Worm (Caenorhabditis elegans): ENCODE measurements around the gene pals-20.

pals-20 gene

ce11 chrIII:1388274-1389058, at the start of gene pals-20:
pals-20 (minus strand) TSS chrIII:1388324.
- TF ChIP-seq elt-2 (tag; optimal IDR thresholded peaks at IDR 0.05) (peak; percentile 49), nhr-67 (tag; optimal IDR thresholded peaks at IDR 0.05) (no peak), pqm-1 (tag; optimal IDR thresholded peaks at IDR 0.05) (peak; percentile 16)

DNA sequence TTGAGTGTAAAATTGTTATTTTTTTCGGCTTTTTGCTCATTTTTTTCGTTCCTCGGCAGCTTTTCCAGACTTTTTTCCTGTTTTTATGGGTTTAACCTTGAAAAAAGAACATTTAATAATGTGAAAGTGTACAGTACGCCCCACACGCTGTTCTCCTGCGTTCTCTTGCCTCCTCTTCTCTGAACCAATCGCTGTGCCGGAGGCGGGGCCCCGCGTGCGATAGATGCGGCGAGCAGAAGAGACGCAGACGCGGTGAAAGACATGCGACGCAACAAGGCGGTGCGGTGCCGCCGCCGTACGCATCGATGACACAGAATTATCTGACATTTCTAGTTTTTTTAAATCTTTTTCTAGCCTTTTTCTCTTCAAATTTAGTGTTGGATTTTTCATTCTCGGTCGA, 48.6 kb upstream of the pals-20 start:
- TF ChIP-seq lin-39 (tag; optimal IDR thresholded peaks at IDR 0.05) (no peak), nfya-1 (tag; optimal IDR thresholded peaks at IDR 0.05; ENCODE audit: insufficient read depth) (peak; percentile 99)

DNA sequence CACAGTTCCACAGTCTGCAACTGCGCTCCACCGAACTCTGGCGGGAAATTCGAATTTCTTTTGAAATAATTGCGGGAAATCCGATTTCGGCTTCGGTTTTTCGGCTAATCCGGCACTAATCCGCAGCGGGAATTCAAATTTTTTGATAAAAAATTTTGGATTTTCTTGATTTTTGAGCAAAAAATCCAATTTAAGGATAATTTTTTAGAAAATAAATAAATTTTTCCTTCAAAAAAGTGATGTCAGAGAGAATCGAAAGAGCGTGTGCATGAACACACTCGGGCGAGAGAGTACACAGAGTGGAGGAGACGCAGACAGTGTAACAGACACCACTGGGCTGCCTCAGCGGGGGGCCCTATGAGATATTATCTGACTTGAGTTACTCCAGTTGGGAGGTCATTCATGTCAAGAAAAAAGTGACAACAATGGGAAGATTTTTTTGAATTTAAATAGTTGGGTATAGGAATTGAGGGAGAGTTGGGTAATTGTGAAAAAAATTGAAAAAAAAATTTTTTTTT, 41.9 kb upstream of the pals-20 start:
- no peak for TF ChIP-seq nhr-12 (tag; optimal IDR thresholded peaks at IDR 0.05)
- TF ChIP-seq nfya-1 (tag; optimal IDR thresholded peaks at IDR 0.05; ENCODE audit: insufficient read depth), result peak; percentile 56
- peak; percentile 49 for TF ChIP-seq elt-1 (tag; optimal IDR thresholded peaks at IDR 0.05)
- TF ChIP-seq mml-1 (tag; optimal IDR thresholded peaks at IDR 0.05), result no peak
- TF ChIP-seq skn-1 (tag; optimal IDR thresholded peaks at IDR 0.05), result no peak
- TF ChIP-seq lin-15B (tag; optimal IDR thresholded peaks at IDR 0.05), result no peak
- TF ChIP-seq fos-1 (tag; optimal IDR thresholded peaks at IDR 0.05), result no peak
- TF ChIP-seq tbx-2 (tag; optimal IDR thresholded peaks at IDR 0.05), result no peak
- TF ChIP-seq ama-1 (optimal IDR thresholded peaks at IDR 0.05), result no peak
- TF ChIP-seq mdl-1 (tag; optimal IDR thresholded peaks at IDR 0.05), result no peak
- no peak for TF ChIP-seq unc-39 (tag; optimal IDR thresholded peaks at IDR 0.05)
- TF ChIP-seq hmg-11 (tag; optimal IDR thresholded peaks at IDR 0.05), result peak; percentile 56
- no peak for TF ChIP-seq R02D3.7 (tag; optimal IDR thresholded peaks at IDR 0.05)
- no peak for TF ChIP-seq jun-1 (tag; optimal IDR thresholded peaks at IDR 0.05)
- no peak for TF ChIP-seq nhr-23 (tag; optimal IDR thresholded peaks at IDR 0.05)
- TF ChIP-seq daf-12 (tag; optimal IDR thresholded peaks at IDR 0.05), result no peak

DNA sequence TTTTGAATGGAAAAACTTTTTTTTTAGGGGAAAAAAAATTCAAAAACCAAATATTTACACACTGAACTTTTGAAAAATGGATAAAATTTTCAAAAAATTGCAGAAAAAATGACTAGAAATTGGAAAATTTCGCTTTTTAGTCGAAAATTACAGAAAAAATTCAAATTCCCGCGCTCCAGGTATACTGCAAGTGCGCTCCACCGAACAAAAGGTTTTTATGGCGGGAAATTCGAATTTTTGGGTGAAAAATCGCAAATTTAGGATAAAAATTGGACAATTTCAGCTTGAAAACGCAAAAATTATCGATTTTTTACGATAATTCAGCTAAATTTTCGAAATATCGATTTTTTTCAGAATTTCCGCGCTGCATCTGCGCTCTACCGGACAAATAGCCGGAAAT, 41.2 kb upstream of the pals-20 start:
- no peak for TF ChIP-seq nhr-76 (tag; optimal IDR thresholded peaks at IDR 0.05)
- no peak for TF ChIP-seq lin-15B (tag; optimal IDR thresholded peaks at IDR 0.05)
- TF ChIP-seq unc-39 (tag; optimal IDR thresholded peaks at IDR 0.05), result no peak
- peak; percentile 45 for TF ChIP-seq ceh-28 (tag; optimal IDR thresholded peaks at IDR 0.05)
- TF ChIP-seq jun-1 (tag; optimal IDR thresholded peaks at IDR 0.05), result no peak

ce11 chrIII:1428448-1428847, 40.3 kb upstream of the pals-20 start:
- TF ChIP-seq fkh-10 (GFP tag; optimal IDR thresholded peaks at IDR 0.05), result no peak
- no peak for TF ChIP-seq elt-2 (tag; optimal IDR thresholded peaks at IDR 0.05)
- no peak for TF ChIP-seq egl-27 (tag; optimal IDR thresholded peaks at IDR 0.05)
- no peak for TF ChIP-seq snpc-4 (tag; optimal IDR thresholded peaks at IDR 0.05)
- no peak for TF ChIP-seq ztf-11 (tag; optimal IDR thresholded peaks at IDR 0.05)
- TF ChIP-seq ztf-4 (tag; optimal IDR thresholded peaks at IDR 0.05), result no peak
- no peak for TF ChIP-seq unc-39 (tag; optimal IDR thresholded peaks at IDR 0.05)
- no peak for TF ChIP-seq nhr-237 (tag; optimal IDR thresholded peaks at IDR 0.05)
- TF ChIP-seq nfya-1 (tag; optimal IDR thresholded peaks at IDR 0.05; ENCODE audit: insufficient read depth), result no peak
- no peak for TF ChIP-seq nhr-28 (tag; optimal IDR thresholded peaks at IDR 0.05)
- TF ChIP-seq egl-5 (tag; optimal IDR thresholded peaks at IDR 0.05), result no peak
- no peak for TF ChIP-seq eor-1 (tag; optimal IDR thresholded peaks at IDR 0.05)
- no peak for TF ChIP-seq sea-2 (GFP tag; optimal IDR thresholded peaks at IDR 0.05)
- TF ChIP-seq ceh-9 (tag; optimal IDR thresholded peaks at IDR 0.05), result no peak
- TF ChIP-seq zag-1 (tag; optimal IDR thresholded peaks at IDR 0.05), result no peak
- TF ChIP-seq fos-1 (tag; optimal IDR thresholded peaks at IDR 0.05), result no peak
